Worm (Caenorhabditis elegans): ENCODE results near the gene clec-232.

clec-232 gene

DNA sequence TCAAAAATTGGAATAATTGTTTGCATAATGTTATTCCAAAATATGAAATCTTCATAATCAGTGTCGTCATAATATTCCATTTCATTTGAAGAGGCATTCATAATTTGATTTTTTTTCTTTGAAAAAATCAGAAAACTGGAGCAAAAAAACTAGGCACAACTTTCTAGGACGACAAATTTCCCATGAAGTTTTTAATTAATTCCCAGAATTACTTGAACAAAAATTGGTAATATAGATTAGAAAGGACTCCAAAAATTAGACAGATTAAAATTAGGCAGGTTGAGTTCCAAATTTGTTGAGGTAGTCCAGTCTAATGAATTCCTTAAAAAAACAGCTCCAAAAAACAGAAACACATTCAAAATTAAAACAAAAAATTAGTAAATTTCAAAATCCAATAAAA is 21.0 kb upstream of the clec-232 start, which contains the start of gene srw-57:
TSS of gene srw-57 (minus strand) at position 101 of the 400 bp plus-strand sequence.
- TF ChIP-seq flt-1 (GFP tag; IDR thresholded peaks at IDR 0.05) (no peak), scrt-1 (GFP tag; IDR thresholded peaks at IDR 0.05) (no peak), aly-1 (tag; optimal IDR thresholded peaks at IDR 0.05) (no peak), pes-1 (GFP tag; IDR thresholded peaks at IDR 0.05) (no peak)

DNA sequence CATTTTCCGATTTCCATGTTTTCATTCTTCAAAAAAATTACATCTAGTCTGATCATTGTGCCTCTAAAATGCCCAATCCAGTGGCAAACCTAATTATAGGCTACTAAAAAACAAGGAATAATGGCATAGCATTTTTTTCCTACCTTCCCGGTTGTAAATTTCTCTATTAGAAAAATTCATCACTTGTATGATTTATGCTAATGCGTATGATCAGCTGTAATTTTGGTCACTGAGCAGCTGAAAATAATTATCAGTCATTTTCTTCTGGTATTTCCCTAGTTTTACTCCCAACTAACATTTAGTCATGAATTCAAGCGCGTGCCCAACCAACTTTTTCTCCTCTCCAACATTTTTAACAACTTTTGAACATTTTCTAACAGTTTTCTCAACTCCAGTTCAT is 20.4 kb upstream of the clec-232 start, which contains the start of gene srh-186:
TSS of gene srh-186 (plus strand) at position 301 of the 400 bp plus-strand sequence.
- TF ChIP-seq hnd-1 (tag; optimal IDR thresholded peaks at IDR 0.05): no peak
- no peak for TF ChIP-seq ceh-36 (tag; optimal IDR thresholded peaks at IDR 0.05)
- no peak for TF ChIP-seq hmbx-1 (tag; optimal IDR thresholded peaks at IDR 0.05)
- no peak for TF ChIP-seq tbx-11 (GFP tag; IDR thresholded peaks at IDR 0.05)
- TF ChIP-seq flt-1 (GFP tag; IDR thresholded peaks at IDR 0.05): no peak
- TF ChIP-seq ceh-13 (GFP tag; optimal IDR thresholded peaks at IDR 0.05): no peak
- TF ChIP-seq hmg-4 (GFP tag; optimal IDR thresholded peaks at IDR 0.05): no peak
- TF ChIP-seq F13C5.2 (tag; optimal IDR thresholded peaks at IDR 0.05): no peak
- TF ChIP-seq aly-1 (tag; optimal IDR thresholded peaks at IDR 0.05): no peak
- TF ChIP-seq B0310.2 (tag; optimal IDR thresholded peaks at IDR 0.05): no peak

DNA sequence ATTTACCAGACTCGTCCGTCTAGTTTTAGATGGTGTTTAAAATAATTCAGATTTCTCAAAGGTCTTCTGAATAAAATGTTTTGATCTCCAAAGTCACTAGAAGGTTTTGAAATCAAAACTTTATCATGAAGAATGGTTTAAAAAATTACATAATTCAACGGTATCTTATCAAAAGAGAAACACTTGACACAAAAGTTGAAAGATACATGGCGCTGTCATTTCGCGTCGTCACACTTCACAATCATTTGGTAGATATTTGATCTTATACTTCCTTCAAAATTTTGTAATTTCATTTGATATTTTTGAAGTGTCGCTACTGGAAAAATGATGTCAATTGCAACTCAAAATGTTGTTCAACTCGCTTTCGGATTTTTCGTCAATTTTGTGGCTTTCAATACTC is 18.8 kb upstream of the clec-232 start, which contains the start of gene F36G9.3:
TSS of gene F36G9.3 (plus strand) at position 301 of the 400 bp plus-strand sequence.
- TF ChIP-seq ceh-36 (tag; optimal IDR thresholded peaks at IDR 0.05) (no peak), aly-1 (tag; optimal IDR thresholded peaks at IDR 0.05) (no peak), pes-1 (GFP tag; IDR thresholded peaks at IDR 0.05) (no peak), hnd-1 (tag; optimal IDR thresholded peaks at IDR 0.05) (no peak), hmbx-1 (tag; optimal IDR thresholded peaks at IDR 0.05) (no peak), scrt-1 (GFP tag; IDR thresholded peaks at IDR 0.05) (no peak), tbx-37 (GFP tag; conservative IDR thresholded peaks at IDR 0.05) (no peak), B0310.2 (tag; optimal IDR thresholded peaks at IDR 0.05) (no peak), ama-1 (optimal IDR thresholded peaks at IDR 0.05) (no peak), ceh-13 (GFP tag; optimal IDR thresholded peaks at IDR 0.05) (no peak), F13C5.2 (tag; optimal IDR thresholded peaks at IDR 0.05) (no peak), hmg-4 (GFP tag; optimal IDR thresholded peaks at IDR 0.05) (no peak), tbx-11 (GFP tag; IDR thresholded peaks at IDR 0.05) (no peak), ets-7 (tag; optimal IDR thresholded peaks at IDR 0.05) (no peak), flt-1 (GFP tag; IDR thresholded peaks at IDR 0.05) (no peak), sea-1 (GFP tag; conservative IDR thresholded peaks at IDR 0.05) (no peak)

DNA sequence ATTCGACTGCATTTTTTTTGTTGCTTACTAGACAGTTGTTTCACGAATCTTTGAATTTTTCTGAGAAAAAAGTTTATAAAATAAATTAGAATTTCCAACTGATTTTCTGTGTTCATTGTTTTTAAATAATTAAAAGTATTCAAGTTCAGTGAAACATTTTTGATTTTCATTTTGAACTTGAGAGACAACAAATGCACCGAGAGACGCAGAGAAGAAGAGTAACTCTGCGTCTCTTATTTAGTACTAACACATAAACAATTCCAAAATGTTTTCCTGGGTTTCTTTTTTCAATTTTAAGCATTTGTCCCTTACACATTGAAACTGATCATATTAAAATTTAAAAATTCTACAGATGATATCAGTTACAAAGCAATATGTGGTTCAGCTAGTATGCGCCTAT is 16.5 kb upstream of the clec-232 start:
- TF ChIP-seq hnd-1 (tag; optimal IDR thresholded peaks at IDR 0.05) (no peak), F13C5.2 (tag; optimal IDR thresholded peaks at IDR 0.05) (no peak), hmbx-1 (tag; optimal IDR thresholded peaks at IDR 0.05) (no peak), ceh-13 (GFP tag; optimal IDR thresholded peaks at IDR 0.05) (no peak), sea-1 (GFP tag; conservative IDR thresholded peaks at IDR 0.05) (no peak), aly-1 (tag; optimal IDR thresholded peaks at IDR 0.05) (no peak), ama-1 (optimal IDR thresholded peaks at IDR 0.05) (no peak), tra-4 (tag; optimal IDR thresholded peaks at IDR 0.05) (no peak), ceh-36 (tag; optimal IDR thresholded peaks at IDR 0.05) (no peak), flt-1 (GFP tag; IDR thresholded peaks at IDR 0.05) (no peak), tbx-37 (GFP tag; conservative IDR thresholded peaks at IDR 0.05) (no peak), pes-1 (GFP tag; IDR thresholded peaks at IDR 0.05) (no peak), hmg-4 (GFP tag; optimal IDR thresholded peaks at IDR 0.05) (no peak), tbx-11 (GFP tag; IDR thresholded peaks at IDR 0.05) (no peak), scrt-1 (GFP tag; IDR thresholded peaks at IDR 0.05) (no peak), B0310.2 (tag; optimal IDR thresholded peaks at IDR 0.05) (no peak), ets-7 (tag; optimal IDR thresholded peaks at IDR 0.05) (no peak)

DNA sequence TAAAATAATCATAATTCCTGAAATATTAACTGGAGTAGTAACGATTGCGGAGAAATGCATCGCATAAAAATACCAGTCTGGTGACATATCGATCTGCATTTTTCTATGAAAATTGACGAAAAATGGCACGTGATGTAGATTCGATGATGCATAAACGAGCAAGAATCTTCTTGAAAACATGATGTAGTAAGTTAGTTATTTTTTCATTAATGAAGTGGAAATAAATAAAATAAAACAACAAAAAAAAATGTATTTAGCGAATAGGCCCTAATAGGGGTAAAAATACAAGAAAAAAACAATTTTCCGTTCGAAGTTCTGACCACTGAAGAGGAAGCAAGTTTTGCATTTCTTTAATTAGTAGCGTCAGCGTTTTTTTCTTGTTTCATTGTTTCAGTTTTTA is 10.8 kb upstream of the clec-232 start, which contains the start of gene sri-2:
TSS of gene sri-2 (minus strand) at position 101 of the 400 bp plus-strand sequence.
- TF ChIP-seq tbx-11 (GFP tag; IDR thresholded peaks at IDR 0.05) (no peak), flt-1 (GFP tag; IDR thresholded peaks at IDR 0.05) (no peak), B0310.2 (tag; optimal IDR thresholded peaks at IDR 0.05) (no peak), tbx-37 (GFP tag; conservative IDR thresholded peaks at IDR 0.05) (no peak), tra-4 (tag; optimal IDR thresholded peaks at IDR 0.05) (no peak), hmg-4 (GFP tag; optimal IDR thresholded peaks at IDR 0.05) (no peak), ceh-36 (tag; optimal IDR thresholded peaks at IDR 0.05) (no peak), sea-1 (GFP tag; conservative IDR thresholded peaks at IDR 0.05) (no peak), hnd-1 (tag; optimal IDR thresholded peaks at IDR 0.05) (no peak), pes-1 (GFP tag; IDR thresholded peaks at IDR 0.05) (no peak), hmbx-1 (tag; optimal IDR thresholded peaks at IDR 0.05) (no peak), ets-7 (tag; optimal IDR thresholded peaks at IDR 0.05) (no peak)

DNA sequence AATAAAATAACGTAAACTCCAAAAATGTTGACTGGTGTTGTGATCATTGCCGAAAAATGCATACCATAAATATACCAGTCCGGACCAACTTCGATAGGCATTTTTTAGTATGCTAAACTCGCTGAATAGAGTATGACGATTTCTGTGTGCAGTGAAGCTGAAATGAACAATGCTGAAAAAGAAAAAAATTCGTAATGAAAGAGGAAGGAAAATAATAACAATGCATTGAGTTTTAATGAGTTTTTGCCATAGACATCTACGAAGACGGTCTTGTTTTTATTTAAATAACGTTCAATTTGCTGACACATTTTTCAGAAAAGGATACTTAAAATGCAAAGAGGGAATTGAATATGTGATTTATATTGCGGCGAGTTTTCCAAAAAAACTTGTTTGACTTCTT is 8.4 kb upstream of the clec-232 start, which contains the start of gene sri-1:
TSS of gene sri-1 (minus strand) at position 101 of the 400 bp plus-strand sequence.
- TF ChIP-seq flt-1 (GFP tag; IDR thresholded peaks at IDR 0.05) (no peak), tra-4 (tag; optimal IDR thresholded peaks at IDR 0.05) (no peak), scrt-1 (GFP tag; IDR thresholded peaks at IDR 0.05) (no peak), ets-7 (tag; optimal IDR thresholded peaks at IDR 0.05) (no peak), ceh-13 (GFP tag; optimal IDR thresholded peaks at IDR 0.05) (no peak), aly-1 (tag; optimal IDR thresholded peaks at IDR 0.05) (no peak), ama-1 (optimal IDR thresholded peaks at IDR 0.05) (no peak), F13C5.2 (tag; optimal IDR thresholded peaks at IDR 0.05) (no peak), hnd-1 (tag; optimal IDR thresholded peaks at IDR 0.05) (no peak), hmg-4 (GFP tag; optimal IDR thresholded peaks at IDR 0.05) (no peak), pes-1 (GFP tag; IDR thresholded peaks at IDR 0.05) (no peak), hmbx-1 (tag; optimal IDR thresholded peaks at IDR 0.05) (no peak), sea-1 (GFP tag; conservative IDR thresholded peaks at IDR 0.05) (no peak), ceh-36 (tag; optimal IDR thresholded peaks at IDR 0.05) (no peak), tbx-37 (GFP tag; conservative IDR thresholded peaks at IDR 0.05) (no peak), B0310.2 (tag; optimal IDR thresholded peaks at IDR 0.05) (no peak), tbx-11 (GFP tag; IDR thresholded peaks at IDR 0.05) (no peak)

DNA sequence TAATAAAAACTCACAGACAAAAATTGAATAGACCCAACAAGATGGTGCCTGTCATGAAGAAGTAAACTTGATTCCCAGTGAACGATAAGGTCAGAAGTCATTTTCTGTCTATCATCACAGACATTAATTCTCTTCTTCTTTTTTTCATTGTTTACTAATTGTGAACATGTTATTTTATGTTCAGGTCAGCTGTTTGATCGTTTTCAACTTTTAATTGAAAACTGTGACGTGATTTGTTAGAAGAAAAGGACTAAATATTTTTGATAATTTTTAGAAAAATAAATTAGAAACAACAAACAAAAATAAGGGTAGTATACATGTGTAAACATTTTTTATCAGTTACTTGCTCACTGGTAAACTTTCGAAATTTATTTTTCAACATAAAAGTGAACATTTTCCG is 6.3 kb upstream of the clec-232 start, which contains the start of gene F36G9.7:
TSS of gene F36G9.7 (minus strand) at position 101 of the 400 bp plus-strand sequence.
- no peak for TF ChIP-seq ets-7 (tag; optimal IDR thresholded peaks at IDR 0.05)
- no peak for TF ChIP-seq hnd-1 (tag; optimal IDR thresholded peaks at IDR 0.05)
- no peak for TF ChIP-seq tra-4 (tag; optimal IDR thresholded peaks at IDR 0.05)
- no peak for TF ChIP-seq tbx-11 (GFP tag; IDR thresholded peaks at IDR 0.05)
- no peak for TF ChIP-seq scrt-1 (GFP tag; IDR thresholded peaks at IDR 0.05)
- no peak for TF ChIP-seq sea-1 (GFP tag; conservative IDR thresholded peaks at IDR 0.05)
- no peak for TF ChIP-seq F13C5.2 (tag; optimal IDR thresholded peaks at IDR 0.05)
- no peak for TF ChIP-seq ceh-36 (tag; optimal IDR thresholded peaks at IDR 0.05)
- no peak for TF ChIP-seq hmbx-1 (tag; optimal IDR thresholded peaks at IDR 0.05)
- no peak for TF ChIP-seq flt-1 (GFP tag; IDR thresholded peaks at IDR 0.05)
- TF ChIP-seq pes-1 (GFP tag; IDR thresholded peaks at IDR 0.05): no peak
- no peak for TF ChIP-seq ama-1 (optimal IDR thresholded peaks at IDR 0.05)
- TF ChIP-seq hmg-4 (GFP tag; optimal IDR thresholded peaks at IDR 0.05): no peak
- no peak for TF ChIP-seq aly-1 (tag; optimal IDR thresholded peaks at IDR 0.05)
- no peak for TF ChIP-seq tbx-37 (GFP tag; conservative IDR thresholded peaks at IDR 0.05)
- no peak for TF ChIP-seq ceh-13 (GFP tag; optimal IDR thresholded peaks at IDR 0.05)
- TF ChIP-seq B0310.2 (tag; optimal IDR thresholded peaks at IDR 0.05): no peak

Data from whole organism, early embryonic.